Fruit fly (Drosophila melanogaster): ENCODE data around the gene CG4666.

CG4666 gene

DNA sequence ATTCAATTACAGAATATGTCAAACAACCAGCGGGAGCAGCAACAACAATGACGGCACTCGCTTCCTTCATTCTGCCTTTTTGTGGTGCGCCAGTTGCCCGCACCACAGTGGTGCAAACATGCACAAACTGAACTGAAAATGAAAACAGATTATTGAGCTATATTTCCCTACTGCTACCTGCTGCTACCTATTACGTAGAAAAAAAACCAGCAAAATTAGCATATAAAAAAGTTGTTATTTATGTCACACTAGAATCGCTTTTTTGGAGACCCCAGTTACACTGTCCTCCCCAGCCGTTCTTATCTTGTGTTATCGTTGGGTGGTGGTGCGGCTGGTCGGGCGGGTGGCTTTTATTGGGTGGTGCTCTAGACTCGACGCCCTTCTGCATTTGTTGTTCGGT is 20.0 kb upstream of the CG4666 start (continued):
- TF ChIP-seq crc (GFP tag; optimal IDR thresholded peaks at IDR 0.05) (peak; percentile 42), btn (GFP tag; optimal IDR thresholded peaks at IDR 0.05) (peak; percentile 77), CG7963 (GFP tag; IDR thresholded peaks at IDR 0.05; ENCODE audit: partially characterized antibody) (no peak), CG6254 (GFP tag; optimal IDR thresholded peaks at IDR 0.05) (peak; percentile 74), Trl (optimal IDR thresholded peaks at IDR 0.05) (no peak), Trl (GFP tag; optimal IDR thresholded peaks at IDR 0.05) (peak; percentile 84), ftz-f1 (GFP tag; optimal IDR thresholded peaks at IDR 0.05) (no peak), Scr (GFP tag; IDR thresholded peaks at IDR 0.05; ENCODE audit: partially characterized antibody) (peak; percentile 31; the same call in 1 of the 2 replicates), Sox102F (GFP tag; optimal IDR thresholded peaks at IDR 0.05) (peak; percentile 83), lab (GFP tag; optimal IDR thresholded peaks at IDR 0.05) (peak; percentile 92), CG13775 (GFP tag; optimal IDR thresholded peaks at IDR 0.05) (peak; percentile 56), CG8924 (tag; optimal IDR thresholded peaks at IDR 0.05) (peak; percentile 75), cato (GFP tag; optimal IDR thresholded peaks at IDR 0.05; ENCODE audit: borderline replicate concordance) (peak; percentile 64), Hmr (GFP tag; optimal IDR thresholded peaks at IDR 0.05) (peak; percentile 83), CG15601 (tag; optimal IDR thresholded peaks at IDR 0.05) (peak; percentile 41), CG1832 (GFP tag; optimal IDR thresholded peaks at IDR 0.05) (no peak), CG10321 (GFP tag; IDR thresholded peaks at IDR 0.05) (peak; percentile 31; the same call in 1 of the 2 replicates), sima (GFP tag; optimal IDR thresholded peaks at IDR 0.05) (no peak), CG18764 (GFP tag; optimal IDR thresholded peaks at IDR 0.05) (peak; percentile 72), ara (GFP tag; IDR thresholded peaks at IDR 0.05) (peak; percentile 91), Mrtf (GFP tag; IDR thresholded peaks at IDR 0.05) (peak; percentile 90), wdn (GFP tag; IDR thresholded peaks at IDR 0.05) (peak; percentile 76), pb (GFP tag; optimal IDR thresholded peaks at IDR 0.05) (peak; percentile 82), CG2120 (GFP tag; optimal IDR thresholded peaks at IDR 0.05) (peak; percentile 84), Elba2 (GFP tag; optimal IDR thresholded peaks at IDR 0.05) (no peak), Pdp1 (GFP tag; optimal IDR thresholded peaks at IDR 0.05) (peak; percentile 79 to 84), MTF-1 (GFP tag; optimal IDR thresholded peaks at IDR 0.05; ENCODE audit: borderline replicate concordance) (peak; percentile 38), PHDP (tag; optimal IDR thresholded peaks at IDR 0.05) (peak; percentile 79), H15 (GFP tag; IDR thresholded peaks at IDR 0.05) (peak; percentile 86), BtbVII (GFP tag; optimal IDR thresholded peaks at IDR 0.05) (peak; percentile 68), CG4820 (GFP tag; optimal IDR thresholded peaks at IDR 0.05) (peak; percentile 78), C15 (GFP tag; IDR thresholded peaks at IDR 0.05) (peak; percentile 80; the same call in 2 of the 3 replicates), stwl (tag; optimal IDR thresholded peaks at IDR 0.05) (no peak), Atf-2 (GFP tag; optimal IDR thresholded peaks at IDR 0.05) (peak; percentile 70), CG43689 (GFP tag; IDR thresholded peaks at IDR 0.05) (peak; percentile 56; the same call in 1 of the 2 replicates), Awh (GFP tag; IDR thresholded peaks at IDR 0.05) (peak; percentile 87), sim (GFP tag; IDR thresholded peaks at IDR 0.05) (peak; percentile 76; the same call in 1 of the 2 replicates), Fer3 (tag; optimal IDR thresholded peaks at IDR 0.05) (peak; percentile 76), CG18476 (GFP tag; optimal IDR thresholded peaks at IDR 0.05) (peak; percentile 52), CG7987 (GFP tag; optimal IDR thresholded peaks at IDR 0.05) (peak; percentile 40), CG1647 (GFP tag; optimal IDR thresholded peaks at IDR 0.05) (peak; percentile 70), pho (GFP tag; optimal IDR thresholded peaks at IDR 0.05) (peak; percentile 54), da (GFP tag; optimal IDR thresholded peaks at IDR 0.05) (no peak), lmd (GFP tag; IDR thresholded peaks at IDR 0.05) (peak; percentile 88), CG17912 (GFP tag; optimal IDR thresholded peaks at IDR 0.05) (no peak), Ssrp (tag; optimal IDR thresholded peaks at IDR 0.05) (peak; percentile 72), NC2α (GFP tag; optimal IDR thresholded peaks at IDR 0.05) (peak; percentile 40), YL-1 (GFP tag; optimal IDR thresholded peaks at IDR 0.05) (no peak), CG9876 (GFP tag; optimal IDR thresholded peaks at IDR 0.05) (peak; percentile 57), CG15696 (tag; optimal IDR thresholded peaks at IDR 0.05) (no peak), bowl (GFP tag; IDR thresholded peaks at IDR 0.05) (peak; percentile 73)
